Fruit fly (Drosophila melanogaster) whole organism, embryonic: ENCODE results near the gene kek4.

Source experiments
- BEAF-32 ChIP-seq: fragments of 200-800 bp; sonication (Bioruptor generic); optimal IDR thresholded peaks from 3 replicates; lab custom pipeline; 2017; ENCODE audit warnings: missing biosample characterization, missing genetic modification characterization, mild to moderate bottlenecking, moderate library complexity, missing genetic modification reagents
- Bdp1 ChIP-seq: fragments of 200-800 bp; sonication (Bioruptor generic); optimal IDR thresholded peaks from 3 replicates; lab custom pipeline; 2016; ENCODE audit warnings: missing biosample characterization, missing genetic modification characterization
- CG10147 ChIP-seq: fragments of 200-800 bp; sonication (Bioruptor generic); optimal IDR thresholded peaks from 2 replicates; lab custom pipeline; 2019; ENCODE audit warnings: missing biosample characterization, mild to moderate bottlenecking, missing genetic modification characterization, moderate library complexity
- CG11695 ChIP-seq: fragments of 200-800 bp; sonication (Bioruptor generic); IDR thresholded peaks from 3 replicates; pipeline ENCODE4 v1.3.6; 2022; ENCODE audit warnings: missing biosample characterization, missing genetic modification characterization
- CG12219 ChIP-seq: fragments of 200-800 bp; sonication (Bioruptor generic); optimal IDR thresholded peaks from 3 replicates; lab custom pipeline; 2018; ENCODE audit warnings: missing biosample characterization, mild to moderate bottlenecking, missing genetic modification characterization
- CG14014 ChIP-seq: fragments of 200-800 bp; sonication (Bioruptor generic); IDR thresholded peaks from 2 replicates; pipeline ENCODE4 v1.3.6; 2022; ENCODE audit warnings: missing biosample characterization, missing genetic modification characterization
- CG14860 ChIP-seq: fragments of 200-800 bp; sonication (Bioruptor generic); IDR thresholded peaks from 3 replicates; pipeline ENCODE4 v1.3.6; 2022; ENCODE audit warnings: missing biosample characterization, missing genetic modification characterization; ENCODE audit not compliant: partially characterized antibody
- CG1529 ChIP-seq: fragments of 200-800 bp; sonication (Bioruptor generic); optimal IDR thresholded peaks from 3 replicates; lab custom pipeline; 2018; ENCODE audit warnings: missing biosample characterization, missing genetic modification characterization
- CG17361 ChIP-seq: fragments of 200-800 bp; sonication (Bioruptor generic); IDR thresholded peaks from 3 replicates; pipeline ENCODE4 v1.3.6; 2022; ENCODE audit warnings: missing biosample characterization, missing genetic modification characterization
- CG17912 ChIP-seq: fragments of 200-800 bp; sonication (Bioruptor generic); optimal IDR thresholded peaks from 2 replicates; lab custom pipeline; 2018; ENCODE audit warnings: missing biosample characterization, mild to moderate bottlenecking, missing genetic modification characterization
- CG18599 ChIP-seq: fragments of 200-800 bp; sonication (Bioruptor generic); optimal IDR thresholded peaks from 3 replicates; lab custom pipeline; 2017; ENCODE audit warnings: missing biosample characterization, missing genetic modification characterization, mild to moderate bottlenecking, moderate library complexity, missing genetic modification reagents
- CG2678 ChIP-seq: fragments of 200-800 bp; sonication (Bioruptor generic); optimal IDR thresholded peaks from 3 replicates; lab custom pipeline; 2019; ENCODE audit warnings: missing biosample characterization, mild to moderate bottlenecking, missing genetic modification characterization, moderate library complexity
- CG2712 ChIP-seq: fragments of 200-800 bp; optimal IDR thresholded peaks from 3 replicates; lab custom pipeline; 2019; ENCODE audit warnings: missing biosample characterization, mild to moderate bottlenecking, missing genetic modification characterization, moderate library complexity
- CG3065 ChIP-seq: fragments of 200-800 bp; sonication (Bioruptor generic); optimal IDR thresholded peaks from 2 replicates; lab custom pipeline; 2016; ENCODE audit warnings: missing biosample characterization, missing genetic modification characterization
- CG34224 ChIP-seq: fragments of 200-800 bp; sonication (Bioruptor generic); IDR thresholded peaks from 3 replicates; pipeline ENCODE4 v1.3.6; 2022; ENCODE audit warnings: missing biosample characterization, missing genetic modification characterization; ENCODE audit not compliant: partially characterized antibody
- CG6254 ChIP-seq: fragments of 200-800 bp; sonication (Bioruptor generic); optimal IDR thresholded peaks from 3 replicates; lab custom pipeline; 2017; ENCODE audit warnings: mild to moderate bottlenecking, missing biosample characterization, missing genetic modification reagents, missing genetic modification characterization
- CG7271 ChIP-seq: fragments of 200-800 bp; sonication (Bioruptor generic); optimal IDR thresholded peaks from 2 replicates; lab custom pipeline; 2018; ENCODE audit warnings: missing biosample characterization, mild to moderate bottlenecking, missing genetic modification characterization, moderate library complexity
- CG7963 ChIP-seq: fragments of 200-800 bp; sonication (Bioruptor generic); IDR thresholded peaks from 3 replicates; pipeline ENCODE4 v1.3.6; 2022; ENCODE audit warnings: missing biosample characterization, missing genetic modification characterization; ENCODE audit not compliant: partially characterized antibody
- CG8924 ChIP-seq: fragments of 200-800 bp; optimal IDR thresholded peaks from 3 replicates; lab custom pipeline; 2019; ENCODE audit warnings: missing biosample characterization, mild to moderate bottlenecking, missing genetic modification characterization, moderate library complexity
- CG9817 ChIP-seq: fragments of 200-800 bp; sonication (Bioruptor generic); optimal IDR thresholded peaks from 2 replicates; lab custom pipeline; 2018; ENCODE audit warnings: missing biosample characterization, mild to moderate bottlenecking, missing genetic modification characterization, moderate library complexity
- E2f2 ChIP-seq: fragments of 200-800 bp; sonication (Bioruptor generic); IDR thresholded peaks from 2 replicates; pipeline ENCODE4 v1.3.6; 2022; ENCODE audit warnings: missing biosample characterization, missing genetic modification characterization
- Fer1 ChIP-seq: fragments of 200-800 bp; sonication (Bioruptor generic); optimal IDR thresholded peaks from 2 replicates; lab custom pipeline; 2017; ENCODE audit warnings: missing biosample characterization, mild to moderate bottlenecking, missing genetic modification characterization
- Lim3 ChIP-seq: fragments of 200-800 bp; sonication (Bioruptor generic); IDR thresholded peaks from 2 replicates; pipeline ENCODE4 v1.3.6; 2022; ENCODE audit warnings: missing biosample characterization, missing genetic modification characterization
- MBD-R2 ChIP-seq: fragments of 200-800 bp; sonication (Bioruptor generic); IDR thresholded peaks from 2 replicates; pipeline ENCODE4 v1.3.6; 2022; ENCODE audit warnings: missing biosample characterization, missing genetic modification characterization
- Nf-YB ChIP-seq: fragments of 200-800 bp; sonication (Bioruptor generic); optimal IDR thresholded peaks from 3 replicates; lab custom pipeline; 2019; ENCODE audit warnings: missing biosample characterization, mild to moderate bottlenecking, missing genetic modification characterization, moderate library complexity
- Nf-YC ChIP-seq: fragments of 200-800 bp; optimal IDR thresholded peaks from 3 replicates; lab custom pipeline; 2019; ENCODE audit warnings: missing biosample characterization, mild to moderate bottlenecking, missing genetic modification characterization, moderate library complexity
- NfI ChIP-seq: fragments of 200-800 bp; sonication (Bioruptor generic); optimal IDR thresholded peaks from 3 replicates; lab custom pipeline; 2018; ENCODE audit warnings: missing biosample characterization, mild to moderate bottlenecking, missing genetic modification characterization, moderate library complexity
- Pdp1 ChIP-seq, 2 experiments: fragments of 200-800 bp; sonication (Bioruptor generic); optimal IDR thresholded peaks; 3 replicates each; lab custom pipeline; 2016; ENCODE audit warnings: missing biosample characterization in 2 of 2, missing genetic modification characterization in 2 of 2, mild to moderate bottlenecking in 1 of 2, moderate library complexity in 1 of 2
- Tbp ChIP-seq: fragments of >200 bp; optimal IDR thresholded peaks from 2 replicates; lab custom pipeline; 2018; ENCODE audit warnings: missing biosample characterization, missing genetic modification characterization
- cas ChIP-seq: fragments of 200-800 bp; sonication (Bioruptor generic); IDR thresholded peaks from 2 replicates; pipeline ENCODE4 v1.3.6; 2022; ENCODE audit warnings: missing biosample characterization, missing genetic modification characterization
- cato ChIP-seq: fragments of 200-800 bp; sonication (Bioruptor generic); optimal IDR thresholded peaks from 2 replicates; lab custom pipeline; 2016; ENCODE audit warnings: missing biosample characterization, missing genetic modification characterization, borderline replicate concordance
- caup ChIP-seq: fragments of 200-800 bp; sonication (Bioruptor generic); optimal IDR thresholded peaks from 3 replicates; lab custom pipeline; 2017; ENCODE audit warnings: missing biosample characterization, mild to moderate bottlenecking, missing genetic modification characterization, moderate library complexity; ENCODE audit not compliant: severe bottlenecking
- chn ChIP-seq: fragments of 200-800 bp; sonication (Bioruptor generic); optimal IDR thresholded peaks from 2 replicates; lab custom pipeline; 2016; ENCODE audit warnings: missing biosample characterization, missing genetic modification characterization
- dmrt99B ChIP-seq: fragments of 200-800 bp; sonication (Bioruptor generic); optimal IDR thresholded peaks from 2 replicates; lab custom pipeline; 2018; ENCODE audit warnings: missing biosample characterization, mild to moderate bottlenecking, missing genetic modification characterization, moderate library complexity
- eve ChIP-seq, 2 experiments: fragments of >200 bp; optimal IDR thresholded peaks; 2 replicates each; lab custom pipeline; 2017; ENCODE audit warnings: missing biosample characterization in 2 of 2, missing genetic modification characterization in 2 of 2
- fd3F ChIP-seq: fragments of 200-800 bp; sonication (Bioruptor generic); optimal IDR thresholded peaks from 2 replicates; lab custom pipeline; 2018; ENCODE audit warnings: missing biosample characterization, mild to moderate bottlenecking, missing genetic modification characterization, moderate library complexity
- gcm ChIP-seq: fragments of 200-800 bp; sonication (Bioruptor generic); optimal IDR thresholded peaks from 2 replicates; lab custom pipeline; 2019; ENCODE audit warnings: missing biosample characterization, mild to moderate bottlenecking, missing genetic modification characterization, moderate library complexity
- gro ChIP-seq: fragments of 200-800 bp; sonication (Bioruptor generic); optimal IDR thresholded peaks from 2 replicates; lab custom pipeline; 2016; ENCODE audit warnings: missing biosample characterization, missing genetic modification characterization
- ham ChIP-seq: fragments of 200-800 bp; sonication (Bioruptor generic); IDR thresholded peaks from 2 replicates; pipeline ENCODE4 v1.3.6; 2022; ENCODE audit warnings: missing biosample characterization, missing genetic modification characterization
- ind ChIP-seq: fragments of 200-800 bp; sonication (Bioruptor generic); optimal IDR thresholded peaks from 3 replicates; lab custom pipeline; 2016; ENCODE audit warnings: missing biosample characterization, missing genetic modification characterization
- insv ChIP-seq, 2 experiments: fragments of 200-800 bp; sonication (Bioruptor generic); optimal IDR thresholded peaks; 3 replicates each; lab custom pipeline; 2016 to 2018; ENCODE audit warnings: missing biosample characterization in 2 of 2, missing genetic modification characterization in 2 of 2
- ken ChIP-seq: fragments of 200-800 bp; sonication (Bioruptor generic); IDR thresholded peaks from 3 replicates; pipeline ENCODE4 v1.3.6; 2022; ENCODE audit warnings: missing biosample characterization, missing genetic modification characterization
- lab ChIP-seq: fragments of 200-800 bp; sonication (Bioruptor generic); optimal IDR thresholded peaks from 3 replicates; lab custom pipeline; 2017; ENCODE audit warnings: missing biosample characterization, missing genetic modification characterization, mild to moderate bottlenecking, moderate library complexity, missing genetic modification reagents
- maf-S ChIP-seq: fragments of 200-800 bp; sonication (Bioruptor generic); optimal IDR thresholded peaks from 2 replicates; lab custom pipeline; 2016; ENCODE audit warnings: missing biosample characterization, missing genetic modification characterization
- odd ChIP-seq: fragments of 200-800 bp; sonication (Bioruptor generic); optimal IDR thresholded peaks from 2 replicates; lab custom pipeline; 2017; ENCODE audit warnings: missing biosample characterization, mild to moderate bottlenecking, missing genetic modification characterization
- ranshi ChIP-seq: fragments of 200-800 bp; sonication (Bioruptor generic); IDR thresholded peaks from 2 replicates; pipeline ENCODE4 v1.3.6; 2022; ENCODE audit warnings: missing biosample characterization, missing genetic modification characterization
- sens ChIP-seq: fragments of 200-800 bp; sonication (Bioruptor generic); peaks from one replicate; lab custom pipeline; 2016; ENCODE audit warnings: missing biosample characterization, missing genetic modification characterization
- tx ChIP-seq: fragments of 200-800 bp; sonication (Bioruptor generic); optimal IDR thresholded peaks from 2 replicates; lab custom pipeline; 2016; ENCODE audit warnings: missing biosample characterization, missing genetic modification characterization
- unpg ChIP-seq: fragments of 200-800 bp; sonication (Bioruptor generic); optimal IDR thresholded peaks from 3 replicates; lab custom pipeline; 2018; ENCODE audit warnings: missing biosample characterization, mild to moderate bottlenecking, missing genetic modification characterization, moderate library complexity
- yki ChIP-seq: fragments of >200 bp; optimal IDR thresholded peaks from 3 replicates; lab custom pipeline; 2018
- zfh1 ChIP-seq: fragments of 200-800 bp; sonication (Bioruptor generic); IDR thresholded peaks from 3 replicates; pipeline ENCODE4 v1.3.6; 2022; ENCODE audit warnings: missing biosample characterization, missing genetic modification characterization

Gene kek4

dm6 chr2L:13205256-13205655, 9.9 kb downstream of the kek4 start (continued):
- no peak for TF ChIP-seq CG7271
- no peak for TF ChIP-seq chn (GFP tag; lab: Kevin White, UChicago)
- TF ChIP-seq Pdp1 (GFP tag; optimal IDR thresholded peaks at IDR 0.05; lab: Kevin White, UChicago), result peak in 1 of 2 experiments; percentile 46
- peak; percentile 65 for TF ChIP-seq CG18599 (GFP tag; lab: Kevin White, UChicago)
- peak; percentile 17 for TF ChIP-seq lab (GFP tag; lab: Kevin White, UChicago)
- TF ChIP-seq gro (GFP tag; lab: Kevin White, UChicago), result no peak
- TF ChIP-seq CG1529 (GFP tag; lab: Kevin White, UChicago), result no peak
- no peak for TF ChIP-seq ind (GFP tag; lab: Kevin White, UChicago)
- no peak for TF ChIP-seq CG3065 (GFP tag; lab: Kevin White, UChicago)
- no peak for TF ChIP-seq Nf-YB (GFP tag; lab: Kevin White, UChicago)
- peak; percentile 31 for TF ChIP-seq CG2678
- TF ChIP-seq Nf-YC (tag; lab: Kevin White, UChicago), result peak; percentile 38
- TF ChIP-seq CG17912 (GFP tag; lab: Kevin White, UChicago), result peak; percentile 41
- TF ChIP-seq CG11695, result no peak
- no peak for TF ChIP-seq BEAF-32 (GFP tag; lab: Kevin White, UChicago)
- peak; percentile 23 for TF ChIP-seq dmrt99B (tag; lab: Kevin White, UChicago)
- TF ChIP-seq CG6254 (GFP tag; lab: Kevin White, UChicago), result peak; percentile 60
- no peak for TF ChIP-seq ken
- peak; percentile 6 for TF ChIP-seq odd (GFP tag; lab: Kevin White, UChicago)
- TF ChIP-seq CG2712, result no peak
- no peak for TF ChIP-seq CG9817 (tag; lab: Kevin White, UChicago)
- no peak for TF ChIP-seq ham (GFP tag; lab: Robert Waterston, UW)
- 0 out of 3 replicates have a peak, but pooled peaks have one; percentile 28 for TF ChIP-seq zfh1 (GFP tag; lab: Robert Waterston, UW)
- no peak for TF ChIP-seq CG14860 (GFP tag; lab: Robert Waterston, UW)
- no peak for TF ChIP-seq CG7963
- no peak for TF ChIP-seq Lim3 (GFP tag; lab: Robert Waterston, UW)
- no peak for TF ChIP-seq Tbp
- peak; percentile 5 for TF ChIP-seq unpg
- TF ChIP-seq insv (GFP tag; optimal IDR thresholded peaks at IDR 0.05; lab: Kevin White, UChicago), result no peak
- TF ChIP-seq CG12219 (GFP tag; lab: Kevin White, UChicago), result no peak
- no peak for TF ChIP-seq cato (GFP tag; lab: Kevin White, UChicago)
- TF ChIP-seq fd3F (GFP tag; lab: Kevin White, UChicago), result no peak
- peak; percentile 23 for TF ChIP-seq CG8924 (tag; lab: Kevin White, UChicago)
- peak; percentile 19 for TF ChIP-seq NfI (GFP tag; lab: Kevin White, UChicago)
- TF ChIP-seq E2f2 (GFP tag; lab: Robert Waterston, UW), result no peak; the same call in 1 of the 2 replicates
- TF ChIP-seq yki, result no peak
- no peak for TF ChIP-seq maf-S (GFP tag; lab: Kevin White, UChicago)
- TF ChIP-seq Fer1, result peak; percentile 75
- no peak for TF ChIP-seq tx (GFP tag; lab: Kevin White, UChicago)
- no peak for TF ChIP-seq eve (GFP tag; optimal IDR thresholded peaks at IDR 0.05; lab: Kevin White, UChicago)
- no peak for TF ChIP-seq Bdp1 (GFP tag; lab: Kevin White, UChicago)
- no peak; the same call in 1 of the 2 replicates for TF ChIP-seq ranshi (GFP tag; lab: Robert Waterston, UW)
- TF ChIP-seq MBD-R2 (GFP tag; lab: Robert Waterston, UW), result peak; percentile 33; the same call in 1 of the 2 replicates
- TF ChIP-seq caup (GFP tag; lab: Kevin White, UChicago), result peak; percentile 39
- TF ChIP-seq sens (GFP tag; lab: Kevin White, UChicago), result peak; percentile 57
- peak; percentile 29; the same call in 1 of the 3 replicates for TF ChIP-seq CG34224 (GFP tag; lab: Robert Waterston, UW)
- TF ChIP-seq CG10147 (GFP tag; lab: Kevin White, UChicago), result peak; percentile 3
- TF ChIP-seq gcm (GFP tag; lab: Kevin White, UChicago), result peak; percentile 76
- TF ChIP-seq cas (GFP tag; lab: Robert Waterston, UW), result no peak
- no peak for TF ChIP-seq CG17361
- 0 out of 2 replicates have a peak, but pooled peaks have one; percentile 9 for TF ChIP-seq CG14014 (GFP tag; lab: Robert Waterston, UW)
